Fruit fly (Drosophila melanogaster) whole organism, prepupa: Measurements from ENCODE around the gene orb.

ENCODE experiments used
- Blimp-1 ChIP-seq: fragments of 200-800 bp; sonication (Bioruptor generic); optimal IDR thresholded peaks from 3 replicates; lab custom pipeline; 2017; ENCODE audit warnings: missing biosample characterization, missing genetic modification characterization, mild to moderate bottlenecking, moderate library complexity, missing genetic modification reagents
- CG10669 ChIP-seq: fragments of 200-800 bp; sonication (Bioruptor generic); optimal IDR thresholded peaks from 3 replicates; lab custom pipeline; 2018; ENCODE audit warnings: missing biosample characterization, mild to moderate bottlenecking, missing genetic modification characterization, moderate library complexity
- CG11762 ChIP-seq: fragments of 200-800 bp; sonication (Bioruptor generic); optimal IDR thresholded peaks from 3 replicates; lab custom pipeline; 2016; ENCODE audit warnings: missing biosample characterization, missing genetic modification characterization; ENCODE audit not compliant: insufficient read depth
- CG11902 ChIP-seq: fragments of 200-800 bp; sonication (Bioruptor generic); optimal IDR thresholded peaks from 3 replicates; lab custom pipeline; 2016; ENCODE audit warnings: missing biosample characterization, missing genetic modification characterization
- CG1621 ChIP-seq: fragments of 200-800 bp; sonication (Bioruptor generic); optimal IDR thresholded peaks from 3 replicates; lab custom pipeline; 2018; ENCODE audit warnings: missing biosample characterization, mild to moderate bottlenecking, missing genetic modification characterization
- CG16779 ChIP-seq: fragments of 200-800 bp; sonication (Bioruptor generic); optimal IDR thresholded peaks from 3 replicates; lab custom pipeline; 2017; ENCODE audit warnings: missing biosample characterization, mild to moderate bottlenecking, missing genetic modification characterization
- CG3032 ChIP-seq: fragments of 200-800 bp; optimal IDR thresholded peaks from 2 replicates; lab custom pipeline; 2019; ENCODE audit warnings: missing biosample characterization, mild to moderate bottlenecking, missing genetic modification characterization, moderate library complexity
- CG31627 ChIP-seq: fragments of 200-800 bp; sonication (Bioruptor generic); optimal IDR thresholded peaks from 3 replicates; lab custom pipeline; 2016; ENCODE audit warnings: missing biosample characterization, missing genetic modification characterization
- CG32006 ChIP-seq: fragments of 200-800 bp; sonication (Bioruptor generic); optimal IDR thresholded peaks from 3 replicates; lab custom pipeline; 2017; ENCODE audit warnings: missing biosample characterization, mild to moderate bottlenecking, missing genetic modification characterization
- CG34406 ChIP-seq: fragments of 200-800 bp; sonication (Bioruptor generic); optimal IDR thresholded peaks from 3 replicates; lab custom pipeline; 2016; ENCODE audit warnings: missing biosample characterization, missing genetic modification characterization
- CG3919 ChIP-seq: fragments of 200-800 bp; sonication (Bioruptor generic); optimal IDR thresholded peaks from 3 replicates; lab custom pipeline; 2016; ENCODE audit warnings: missing biosample characterization, missing genetic modification characterization
- CG4318 ChIP-seq: fragments of 200-800 bp; sonication (Bioruptor generic); optimal IDR thresholded peaks from 3 replicates; lab custom pipeline; 2017; ENCODE audit warnings: missing biosample characterization, mild to moderate bottlenecking, missing genetic modification characterization
- CG6163 ChIP-seq: fragments of 200-800 bp; sonication (Bioruptor generic); IDR thresholded peaks from 3 replicates; pipeline ENCODE4 v1.3.6; 2022; ENCODE audit warnings: missing biosample characterization, missing genetic modification characterization
- CG6276 ChIP-seq: fragments of 200-800 bp; sonication (Bioruptor generic); optimal IDR thresholded peaks from 2 replicates; lab custom pipeline; 2017; ENCODE audit warnings: missing biosample characterization, mild to moderate bottlenecking, missing genetic modification characterization
- CG6808 ChIP-seq: fragments of 200-800 bp; sonication (Bioruptor generic); optimal IDR thresholded peaks from 3 replicates; lab custom pipeline; 2017; ENCODE audit warnings: missing biosample characterization, missing genetic modification characterization, mild to moderate bottlenecking, moderate library complexity, missing genetic modification reagents
- CG6854 ChIP-seq: fragments of 200-800 bp; sonication (Bioruptor generic); optimal IDR thresholded peaks from 2 replicates; lab custom pipeline; 2017; ENCODE audit warnings: missing biosample characterization, mild to moderate bottlenecking, missing genetic modification characterization
- CG7368 ChIP-seq: fragments of 200-800 bp; sonication (Bioruptor generic); optimal IDR thresholded peaks from 3 replicates; lab custom pipeline; 2016; ENCODE audit warnings: missing biosample characterization, missing genetic modification characterization
- CG8119 ChIP-seq: fragments of 200-800 bp; sonication (Bioruptor generic); IDR thresholded peaks from 3 replicates; pipeline ENCODE4 v1.3.6; 2022; ENCODE audit warnings: missing biosample characterization, missing genetic modification characterization
- CG8319 ChIP-seq: fragments of 200-800 bp; sonication (Bioruptor generic); optimal IDR thresholded peaks from 3 replicates; lab custom pipeline; 2016; ENCODE audit warnings: missing biosample characterization, missing genetic modification characterization
- CG8632 ChIP-seq: fragments of 200-800 bp; sonication (Bioruptor generic); optimal IDR thresholded peaks from 3 replicates; lab custom pipeline; 2016; ENCODE audit warnings: missing biosample characterization, missing genetic modification characterization
- Eip75B ChIP-seq: fragments of 200-800 bp; sonication (Bioruptor generic); optimal IDR thresholded peaks from 3 replicates; lab custom pipeline; 2016; ENCODE audit warnings: missing biosample characterization, missing genetic modification characterization
- Eip78C ChIP-seq: fragments of 200-800 bp; sonication (Bioruptor generic); peaks from one replicate; lab custom pipeline; 2016; ENCODE audit warnings: missing biosample characterization, missing genetic modification characterization
- Eip93F ChIP-seq: fragments of 200-800 bp; sonication (Bioruptor generic); optimal IDR thresholded peaks from 2 replicates; lab custom pipeline; 2016; ENCODE audit warnings: missing biosample characterization, mild to moderate bottlenecking, missing genetic modification characterization
- Ets21C ChIP-seq: fragments of 200-800 bp; sonication (Bioruptor generic); optimal IDR thresholded peaks from 3 replicates; lab custom pipeline; 2016; ENCODE audit warnings: missing biosample characterization, missing genetic modification characterization
- Gug ChIP-seq: fragments of 200-800 bp; sonication (Bioruptor generic); IDR thresholded peaks from 2 replicates; pipeline ENCODE4 v1.3.6; 2022; ENCODE audit warnings: missing biosample characterization, missing genetic modification characterization
- Hr39 ChIP-seq: fragments of 200-800 bp; sonication (Bioruptor generic); optimal IDR thresholded peaks from 2 replicates; lab custom pipeline; 2016; ENCODE audit warnings: missing biosample characterization, missing genetic modification characterization
- Hr4 ChIP-seq: fragments of 200-800 bp; sonication (Bioruptor generic); optimal IDR thresholded peaks from 3 replicates; lab custom pipeline; 2016; ENCODE audit warnings: missing biosample characterization, missing genetic modification characterization
- Lpt ChIP-seq: fragments of 200-800 bp; sonication (Bioruptor generic); optimal IDR thresholded peaks from 3 replicates; lab custom pipeline; 2016; ENCODE audit warnings: missing biosample characterization, missing genetic modification characterization
- Met ChIP-seq: fragments of 200-800 bp; sonication (Bioruptor generic); optimal IDR thresholded peaks from 3 replicates; lab custom pipeline; 2016; ENCODE audit warnings: missing biosample characterization, missing genetic modification characterization
- OdsH ChIP-seq: fragments of 200-800 bp; sonication (Bioruptor generic); optimal IDR thresholded peaks from 3 replicates; lab custom pipeline; 2016; ENCODE audit warnings: missing biosample characterization, missing genetic modification characterization
- Smox ChIP-seq: fragments of 200-800 bp; sonication (Bioruptor generic); optimal IDR thresholded peaks from 3 replicates; lab custom pipeline; 2016; ENCODE audit warnings: missing biosample characterization, missing genetic modification characterization
- Sox102F ChIP-seq: fragments of 200-800 bp; sonication (Bioruptor generic); optimal IDR thresholded peaks from 2 replicates; lab custom pipeline; 2016; ENCODE audit warnings: missing biosample characterization, mild to moderate bottlenecking, missing genetic modification characterization
- Sox14 ChIP-seq: fragments of 200-800 bp; sonication (Bioruptor generic); optimal IDR thresholded peaks from 3 replicates; lab custom pipeline; 2016; ENCODE audit warnings: missing biosample characterization, missing genetic modification characterization
- Sox15 ChIP-seq: fragments of 200-800 bp; sonication (Bioruptor generic); optimal IDR thresholded peaks from 3 replicates; lab custom pipeline; 2016; ENCODE audit warnings: missing biosample characterization, missing genetic modification characterization
- achi ChIP-seq: fragments of 200-800 bp; sonication (Bioruptor generic); optimal IDR thresholded peaks from 3 replicates; lab custom pipeline; 2016; ENCODE audit warnings: missing biosample characterization, missing genetic modification characterization
- acj6 ChIP-seq: fragments of 200-800 bp; sonication (Bioruptor generic); optimal IDR thresholded peaks from 3 replicates; lab custom pipeline; 2016; ENCODE audit warnings: missing biosample characterization, missing genetic modification characterization
- cyc ChIP-seq: fragments of 200-800 bp; sonication (Bioruptor generic); optimal IDR thresholded peaks from 3 replicates; lab custom pipeline; 2016; ENCODE audit warnings: missing biosample characterization, missing genetic modification characterization
- dac ChIP-seq: fragments of 200-800 bp; sonication (Bioruptor generic); optimal IDR thresholded peaks from 2 replicates; lab custom pipeline; 2017; ENCODE audit warnings: missing biosample characterization, mild to moderate bottlenecking, missing genetic modification characterization
- dsx ChIP-seq: fragments of 200-800 bp; optimal IDR thresholded peaks from 3 replicates; lab custom pipeline; 2019; ENCODE audit warnings: missing biosample characterization, mild to moderate bottlenecking, missing genetic modification characterization, moderate library complexity; ENCODE audit not compliant: poor library complexity, severe bottlenecking
- eg ChIP-seq: fragments of 200-800 bp; sonication (Bioruptor generic); IDR thresholded peaks from 3 replicates; pipeline ENCODE4 v1.3.6; 2022; ENCODE audit warnings: missing biosample characterization, missing genetic modification characterization
- esn ChIP-seq: fragments of 200-800 bp; sonication (Bioruptor generic); optimal IDR thresholded peaks from 2 replicates; lab custom pipeline; 2016; ENCODE audit warnings: missing biosample characterization, mild to moderate bottlenecking, missing genetic modification characterization, moderate library complexity
- fd85E ChIP-seq: fragments of 200-800 bp; sonication (Bioruptor generic); optimal IDR thresholded peaks from 3 replicates; lab custom pipeline; 2016; ENCODE audit warnings: missing biosample characterization, missing genetic modification characterization
- net ChIP-seq: fragments of 200-800 bp; sonication (Bioruptor generic); optimal IDR thresholded peaks from 3 replicates; lab custom pipeline; 2016; ENCODE audit warnings: missing biosample characterization, missing genetic modification characterization
- pdm3 ChIP-seq: fragments of 200-800 bp; sonication (Bioruptor generic); optimal IDR thresholded peaks from 3 replicates; lab custom pipeline; 2016; ENCODE audit warnings: missing biosample characterization, missing genetic modification characterization
- salr ChIP-seq, 2 experiments: fragments of 200-800 bp; sonication (Bioruptor generic); optimal IDR thresholded peaks; 3 replicates each; lab custom pipeline; 2016 to 2018; ENCODE audit warnings: missing biosample characterization in 2 of 2, missing genetic modification characterization in 2 of 2, mild to moderate bottlenecking in 1 of 2
- spab ChIP-seq: fragments of 200-800 bp; sonication (Bioruptor generic); optimal IDR thresholded peaks from 2 replicates; lab custom pipeline; 2017; ENCODE audit warnings: missing biosample characterization, mild to moderate bottlenecking, missing genetic modification characterization, missing genetic modification reagents
- svp ChIP-seq: fragments of 200-800 bp; sonication (Bioruptor generic); peaks from one replicate; lab custom pipeline; 2016; ENCODE audit warnings: missing biosample characterization, missing genetic modification characterization
- vri ChIP-seq: fragments of 200-800 bp; sonication (Bioruptor generic); optimal IDR thresholded peaks from 3 replicates; lab custom pipeline; 2016; ENCODE audit warnings: missing biosample characterization, mild to moderate bottlenecking, missing genetic modification characterization

orb gene

dm6 chr3R:23295360-23295772 is 14.7 kb upstream of the orb start (continued):
- TF ChIP-seq Hr4 (GFP tag; lab: Kevin White, UChicago) (peak; percentile 21), Blimp-1 (peak; percentile 12), CG16779 (tag; lab: Kevin White, UChicago) (peak; percentile 30), CG4318 (GFP tag; lab: Kevin White, UChicago) (no peak), fd85E (peak; percentile 53), CG11762 (GFP tag; lab: Kevin White, UChicago) (no peak), CG1621 (tag; lab: Kevin White, UChicago) (peak; percentile 72)

DNA sequence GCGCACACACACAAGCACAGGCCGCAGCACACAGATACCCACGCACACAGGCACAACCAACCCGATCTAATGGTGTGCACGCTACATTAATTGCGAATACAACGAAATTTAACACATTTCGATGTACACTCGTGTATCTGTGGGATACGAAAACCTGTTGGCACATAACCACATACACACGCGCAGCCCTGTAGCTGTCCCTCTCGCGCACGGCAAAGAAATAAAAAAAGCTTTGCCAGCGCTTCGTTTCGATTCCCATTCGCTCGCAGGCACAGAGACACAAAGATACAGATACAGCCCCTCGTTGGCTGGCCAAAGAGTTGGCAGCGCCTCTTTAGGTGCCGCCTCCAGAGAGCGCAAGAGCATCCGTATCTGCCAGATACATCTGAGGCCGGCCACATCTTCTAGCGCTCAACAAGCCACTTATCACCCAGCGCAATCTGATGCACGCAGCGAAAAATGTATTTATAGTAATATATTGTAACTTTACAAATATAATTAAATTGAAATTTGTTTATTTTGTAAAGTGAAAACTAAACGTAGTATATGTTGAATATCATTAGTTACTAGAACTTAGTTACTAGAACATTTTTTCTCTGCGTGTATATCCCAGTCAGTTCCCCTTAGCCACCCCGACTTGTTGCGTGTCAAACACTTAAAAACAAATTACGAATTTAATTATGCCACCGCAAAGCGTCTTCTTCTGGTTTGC is 12.6 kb upstream of the orb start:
- TF ChIP-seq CG32006 (GFP tag; lab: Kevin White, UChicago) (peak; percentile 50), dac (GFP tag; lab: Kevin White, UChicago) (peak; percentile 6), CG1621 (tag; lab: Kevin White, UChicago) (peak; percentile 58), CG3919 (GFP tag; lab: Kevin White, UChicago) (peak; percentile 44), CG3032 (tag; lab: Kevin White, UChicago) (peak; percentile 47), dsx (peak; percentile 3), CG34406 (GFP tag; lab: Kevin White, UChicago) (peak; percentile 39), Smox (GFP tag; lab: Kevin White, UChicago) (no peak), svp (GFP tag; lab: Kevin White, UChicago) (no peak), CG8119 (GFP tag; lab: Robert Waterston, UW) (no peak; the same call in 1 of the 3 replicates), eg (GFP tag; lab: Robert Waterston, UW) (peak; percentile 85), fd85E (no peak), achi (peak; percentile 44), cyc (GFP tag; lab: Kevin White, UChicago) (no peak), Lpt (GFP tag; lab: Kevin White, UChicago) (peak; percentile 22), salr (GFP tag; optimal IDR thresholded peaks at IDR 0.05; lab: Kevin White, UChicago) (peak; percentile 21 to 61), CG7368 (GFP tag; lab: Kevin White, UChicago) (no peak), Hr4 (GFP tag; lab: Kevin White, UChicago) (peak; percentile 22), CG11902 (GFP tag; lab: Kevin White, UChicago) (no peak), CG6854 (GFP tag; lab: Kevin White, UChicago) (peak; percentile 18), Eip78C (GFP tag; lab: Kevin White, UChicago) (peak; percentile 84), esn (GFP tag; lab: Kevin White, UChicago) (peak; percentile 37), pdm3 (no peak), Eip93F (no peak), CG6276 (GFP tag; lab: Kevin White, UChicago) (peak; percentile 32), spab (GFP tag; lab: Kevin White, UChicago) (peak; percentile 37), Eip75B (peak; percentile 36), CG8632 (GFP tag; lab: Kevin White, UChicago) (peak; percentile 35), Met (GFP tag; lab: Kevin White, UChicago) (no peak), Hr39 (no peak), CG10669 (GFP tag; lab: Kevin White, UChicago) (no peak), OdsH (GFP tag; lab: Kevin White, UChicago) (no peak), Sox15 (GFP tag; lab: Kevin White, UChicago) (no peak), Ets21C (GFP tag; lab: Kevin White, UChicago) (no peak), CG6163 (GFP tag; lab: Robert Waterston, UW) (peak; percentile 89), CG31627 (GFP tag; lab: Kevin White, UChicago) (no peak), CG8319 (GFP tag; lab: Kevin White, UChicago) (peak; percentile 7), net (GFP tag; lab: Kevin White, UChicago) (peak; percentile 74), vri (GFP tag; lab: Kevin White, UChicago) (peak; percentile 36), CG4318 (GFP tag; lab: Kevin White, UChicago) (no peak), Sox102F (GFP tag; lab: Kevin White, UChicago) (peak; percentile 43), Sox14 (no peak), CG6808 (GFP tag; lab: Kevin White, UChicago) (peak; percentile 57), Gug (peak; percentile 22; the same call in 1 of the 2 replicates), acj6 (GFP tag; lab: Kevin White, UChicago) (peak; percentile 53)
